Fruit fly (Drosophila melanogaster) whole organism, embryonic: Measurements from ENCODE around the gene mRpL4.

Experiments
- Atf6 ChIP-seq: fragments of 200-800 bp; sonication (Bioruptor generic); IDR thresholded peaks from 2 replicates; pipeline ENCODE4 v1.3.6; 2022; ENCODE audit warnings: missing biosample characterization, missing genetic modification characterization
- Awh ChIP-seq: fragments of 200-800 bp; sonication (Bioruptor generic); IDR thresholded peaks from 2 replicates; pipeline ENCODE4, ENCODE4 v1.3.6; 2022; ENCODE audit warnings: missing biosample characterization, missing genetic modification characterization
- BtbVII ChIP-seq: fragments of 200-800 bp; sonication (Bioruptor generic); optimal IDR thresholded peaks from 3 replicates; lab custom pipeline; 2017; ENCODE audit warnings: missing biosample characterization, mild to moderate bottlenecking, missing genetic modification characterization
- CG10979 ChIP-seq: fragments of 200-800 bp; sonication (Bioruptor generic); optimal IDR thresholded peaks from 2 replicates; lab custom pipeline; 2018; ENCODE audit warnings: missing biosample characterization, mild to moderate bottlenecking, missing genetic modification characterization, moderate library complexity
- CG11696 ChIP-seq: fragments of 200-800 bp; sonication (Bioruptor generic); IDR thresholded peaks from 2 replicates; pipeline ENCODE4 v1.3.6; 2022; ENCODE audit warnings: missing biosample characterization, missing genetic modification characterization
- CG15269 ChIP-seq: fragments of 200-800 bp; sonication (Bioruptor generic); optimal IDR thresholded peaks from 2 replicates; lab custom pipeline; 2018; ENCODE audit warnings: missing biosample characterization, mild to moderate bottlenecking, missing genetic modification characterization, moderate library complexity
- CG15479 ChIP-seq: fragments of 200-800 bp; sonication (Bioruptor generic); optimal IDR thresholded peaks from 3 replicates; lab custom pipeline; 2019; ENCODE audit warnings: missing biosample characterization, mild to moderate bottlenecking, missing genetic modification characterization, moderate library complexity
- CG15696 ChIP-seq: fragments of 200-800 bp; sonication (Bioruptor generic); optimal IDR thresholded peaks from 2 replicates; lab custom pipeline; 2019; ENCODE audit warnings: missing biosample characterization, mild to moderate bottlenecking, missing genetic modification characterization, moderate library complexity
- CG17568 ChIP-seq: fragments of 200-800 bp; sonication (Bioruptor generic); optimal IDR thresholded peaks from 2 replicates; lab custom pipeline; 2018; ENCODE audit warnings: missing biosample characterization, mild to moderate bottlenecking, missing genetic modification characterization, moderate library complexity
- CG4328 ChIP-seq: fragments of 200-800 bp; sonication (Bioruptor generic); optimal IDR thresholded peaks from 3 replicates; lab custom pipeline; 2017; ENCODE audit warnings: missing biosample characterization, missing genetic modification reagents, missing genetic modification characterization
- CG4707 ChIP-seq: fragments of 200-800 bp; sonication (Bioruptor generic); optimal IDR thresholded peaks from 2 replicates; lab custom pipeline; 2018; ENCODE audit warnings: missing biosample characterization, mild to moderate bottlenecking, missing genetic modification characterization, moderate library complexity
- CG6854 ChIP-seq: fragments of 200-800 bp; sonication (Bioruptor generic); optimal IDR thresholded peaks from 3 replicates; lab custom pipeline; 2017; ENCODE audit warnings: missing biosample characterization, mild to moderate bottlenecking, missing genetic modification characterization
- CG8290 ChIP-seq, 3 experiments: fragments of 200-800 bp; sonication (Bioruptor generic); optimal IDR thresholded peaks; 2 replicates each; lab custom pipeline; 2016 to 2019; ENCODE audit warnings: missing biosample characterization in 3 of 3, missing genetic modification characterization in 3 of 3, mild to moderate bottlenecking in 2 of 3, moderate library complexity in 1 of 3
- CG8765 ChIP-seq: fragments of 200-800 bp; sonication (Bioruptor generic); IDR thresholded peaks from 2 replicates; pipeline ENCODE4 v1.3.6; 2022; ENCODE audit warnings: missing biosample characterization, missing genetic modification characterization
- CG9609 ChIP-seq: fragments of 200-800 bp; sonication (Bioruptor generic); optimal IDR thresholded peaks from 3 replicates; lab custom pipeline; 2016; ENCODE audit warnings: missing biosample characterization, missing genetic modification characterization
- CG9797 ChIP-seq: fragments of 200-800 bp; sonication (Bioruptor generic); optimal IDR thresholded peaks from 3 replicates; lab custom pipeline; 2018; ENCODE audit warnings: missing biosample characterization, mild to moderate bottlenecking, missing genetic modification characterization
- CHES-1-like ChIP-seq: fragments of 200-800 bp; sonication (Bioruptor generic); optimal IDR thresholded peaks from 2 replicates; lab custom pipeline; 2016; ENCODE audit warnings: missing biosample characterization, missing genetic modification characterization
- Dll ChIP-seq: fragments of 200-800 bp; sonication (Bioruptor generic); IDR thresholded peaks from 4 replicates; pipeline ENCODE4 v1.3.6; 2022; ENCODE audit warnings: missing biosample characterization, missing genetic modification characterization; ENCODE audit not compliant: partially characterized antibody
- Doc2 ChIP-seq: fragments of 200-800 bp; sonication (Bioruptor generic); IDR thresholded peaks from 2 replicates; pipeline ENCODE4 v1.3.6; 2022; ENCODE audit warnings: missing biosample characterization, missing genetic modification characterization
- Elba2 ChIP-seq: fragments of 200-800 bp; sonication (Bioruptor generic); optimal IDR thresholded peaks from 3 replicates; lab custom pipeline; 2016; ENCODE audit warnings: missing biosample characterization, missing genetic modification characterization
- HLH3B ChIP-seq: fragments of 200-800 bp; sonication (Bioruptor generic); IDR thresholded peaks from 2 replicates; pipeline ENCODE4 v1.3.6; 2022; ENCODE audit warnings: missing biosample characterization, missing genetic modification characterization
- Lhr ChIP-seq: fragments of 200-800 bp; sonication (Bioruptor generic); optimal IDR thresholded peaks from 3 replicates; lab custom pipeline; 2017; ENCODE audit warnings: mild to moderate bottlenecking, missing biosample characterization, missing genetic modification reagents, missing genetic modification characterization
- MBD-R2 ChIP-seq: fragments of 200-800 bp; sonication (Bioruptor generic); IDR thresholded peaks from 2 replicates; pipeline ENCODE4 v1.3.6; 2022; ENCODE audit warnings: missing biosample characterization, missing genetic modification characterization
- NC2α ChIP-seq: fragments of 200-800 bp; sonication (Bioruptor generic); optimal IDR thresholded peaks from 2 replicates; lab custom pipeline; 2016; ENCODE audit warnings: missing biosample characterization, missing genetic modification characterization
- NfI ChIP-seq: fragments of 200-800 bp; sonication (Bioruptor generic); optimal IDR thresholded peaks from 3 replicates; lab custom pipeline; 2018; ENCODE audit warnings: missing biosample characterization, mild to moderate bottlenecking, missing genetic modification characterization, moderate library complexity
- PHDP ChIP-seq: fragments of 200-800 bp; sonication (Bioruptor generic); optimal IDR thresholded peaks from 3 replicates; lab custom pipeline; 2018; ENCODE audit warnings: missing biosample characterization, mild to moderate bottlenecking, missing genetic modification characterization, moderate library complexity
- Pdp1 ChIP-seq, 2 experiments: fragments of 200-800 bp; sonication (Bioruptor generic); optimal IDR thresholded peaks; 3 replicates each; lab custom pipeline; 2016; ENCODE audit warnings: missing biosample characterization in 2 of 2, missing genetic modification characterization in 2 of 2, mild to moderate bottlenecking in 1 of 2, moderate library complexity in 1 of 2
- Rx ChIP-seq: fragments of 200-800 bp; sonication (Bioruptor generic); IDR thresholded peaks from 2 replicates; pipeline ENCODE4 v1.3.6; 2022; ENCODE audit warnings: missing biosample characterization, missing genetic modification characterization
- bcd ChIP-seq: fragments of 200-800 bp; sonication (Bioruptor generic); optimal IDR thresholded peaks from 2 replicates; lab custom pipeline; 2017; ENCODE audit warnings: missing biosample characterization, mild to moderate bottlenecking, missing genetic modification characterization
- bowl ChIP-seq: fragments of 200-800 bp; sonication (Bioruptor generic); IDR thresholded peaks from 2 replicates; pipeline ENCODE4 v1.3.6; 2022; ENCODE audit warnings: missing biosample characterization, missing genetic modification characterization
- caup ChIP-seq: fragments of 200-800 bp; sonication (Bioruptor generic); optimal IDR thresholded peaks from 3 replicates; lab custom pipeline; 2017; ENCODE audit warnings: missing biosample characterization, mild to moderate bottlenecking, missing genetic modification characterization, moderate library complexity; ENCODE audit not compliant: severe bottlenecking
- crc ChIP-seq: fragments of 200-800 bp; sonication (Bioruptor generic); optimal IDR thresholded peaks from 2 replicates; lab custom pipeline; 2016; ENCODE audit warnings: missing biosample characterization, missing genetic modification characterization
- crp ChIP-seq, 2 experiments: fragments of 200-800 bp; sonication (Bioruptor generic); optimal IDR thresholded peaks; 2 replicates in 1 of 2; 3 replicates in 1 of 2; lab custom pipeline; 2017; ENCODE audit warnings: missing biosample characterization in 2 of 2, missing genetic modification characterization in 2 of 2, mild to moderate bottlenecking in 1 of 2, moderate library complexity in 1 of 2
- esg ChIP-seq: fragments of 200-800 bp; sonication (Bioruptor generic); conservative IDR thresholded peaks from 2 replicates; pipeline ENCODE4 v1.3.6; 2022; ENCODE audit warnings: missing biosample characterization, missing genetic modification characterization
- eve ChIP-seq, 2 experiments: fragments of >200 bp; optimal IDR thresholded peaks; 2 replicates each; lab custom pipeline; 2017; ENCODE audit warnings: missing biosample characterization in 2 of 2, missing genetic modification characterization in 2 of 2
- gcm ChIP-seq: fragments of 200-800 bp; sonication (Bioruptor generic); optimal IDR thresholded peaks from 2 replicates; lab custom pipeline; 2019; ENCODE audit warnings: missing biosample characterization, mild to moderate bottlenecking, missing genetic modification characterization, moderate library complexity
- gt ChIP-seq: fragments of 200-800 bp; sonication (Bioruptor generic); IDR thresholded peaks from 2 replicates; pipeline ENCODE4 v1.3.6; 2022; ENCODE audit warnings: missing biosample characterization, missing genetic modification characterization
- hb ChIP-seq: fragments of 200-800 bp; sonication (Bioruptor generic); IDR thresholded peaks from 3 replicates; pipeline ENCODE4 v1.3.6; 2022; ENCODE audit warnings: missing biosample characterization, missing genetic modification characterization; ENCODE audit not compliant: partially characterized antibody
- hkb ChIP-seq, 2 experiments: fragments of 200-800 bp in 1 of 2; fragments of >200 bp in 1 of 2; sonication (Bioruptor generic) in 1 of 2; IDR thresholded peaks in 1 of 2; optimal IDR thresholded peaks in 1 of 2; 2 replicates each; pipeline versions ENCODE4 v1.3.6 to Lab custom; 2017 to 2022; ENCODE audit warnings: missing biosample characterization in 1 of 2, missing genetic modification characterization in 1 of 2
- nerfin-1 ChIP-seq: fragments of 200-800 bp; sonication (Bioruptor generic); optimal IDR thresholded peaks from 3 replicates; lab custom pipeline; 2019; ENCODE audit warnings: missing biosample characterization, mild to moderate bottlenecking, missing genetic modification characterization, moderate library complexity
- oc ChIP-seq: fragments of 200-800 bp; sonication (Bioruptor generic); optimal IDR thresholded peaks from 2 replicates; lab custom pipeline; 2018; ENCODE audit warnings: missing biosample characterization, mild to moderate bottlenecking, missing genetic modification characterization, moderate library complexity
- pb ChIP-seq: fragments of 200-800 bp; sonication (Bioruptor generic); optimal IDR thresholded peaks from 3 replicates; lab custom pipeline; 2016; ENCODE audit warnings: missing biosample characterization, missing genetic modification characterization
- prd ChIP-seq, 3 experiments: fragments of >200 bp in 2 of 3; fragments of 200-800 bp in 1 of 3; sonication (Bioruptor generic) in 1 of 3; optimal IDR thresholded peaks in 2 of 3; IDR thresholded peaks in 1 of 3; 2 replicates in 2 of 3; 3 replicates in 1 of 3; pipeline versions ENCODE4 v1.3.6 to Lab custom; 2017 to 2022; ENCODE audit warnings: missing biosample characterization in 1 of 3, missing genetic modification characterization in 1 of 3
- pum ChIP-seq: fragments of 200-800 bp; sonication (Bioruptor generic); optimal IDR thresholded peaks from 2 replicates; lab custom pipeline; 2016; ENCODE audit warnings: missing biosample characterization, missing genetic modification characterization
- salm ChIP-seq: fragments of 200-800 bp; sonication (Bioruptor generic); optimal IDR thresholded peaks from 2 replicates; lab custom pipeline; 2018; ENCODE audit warnings: missing biosample characterization, mild to moderate bottlenecking, missing genetic modification characterization
- vvl ChIP-seq: fragments of 200-800 bp; sonication (Bioruptor generic); IDR thresholded peaks from 2 replicates; pipeline ENCODE4 v1.3.6; 2022; ENCODE audit warnings: missing biosample characterization, missing genetic modification characterization

mRpL4 gene

DNA sequence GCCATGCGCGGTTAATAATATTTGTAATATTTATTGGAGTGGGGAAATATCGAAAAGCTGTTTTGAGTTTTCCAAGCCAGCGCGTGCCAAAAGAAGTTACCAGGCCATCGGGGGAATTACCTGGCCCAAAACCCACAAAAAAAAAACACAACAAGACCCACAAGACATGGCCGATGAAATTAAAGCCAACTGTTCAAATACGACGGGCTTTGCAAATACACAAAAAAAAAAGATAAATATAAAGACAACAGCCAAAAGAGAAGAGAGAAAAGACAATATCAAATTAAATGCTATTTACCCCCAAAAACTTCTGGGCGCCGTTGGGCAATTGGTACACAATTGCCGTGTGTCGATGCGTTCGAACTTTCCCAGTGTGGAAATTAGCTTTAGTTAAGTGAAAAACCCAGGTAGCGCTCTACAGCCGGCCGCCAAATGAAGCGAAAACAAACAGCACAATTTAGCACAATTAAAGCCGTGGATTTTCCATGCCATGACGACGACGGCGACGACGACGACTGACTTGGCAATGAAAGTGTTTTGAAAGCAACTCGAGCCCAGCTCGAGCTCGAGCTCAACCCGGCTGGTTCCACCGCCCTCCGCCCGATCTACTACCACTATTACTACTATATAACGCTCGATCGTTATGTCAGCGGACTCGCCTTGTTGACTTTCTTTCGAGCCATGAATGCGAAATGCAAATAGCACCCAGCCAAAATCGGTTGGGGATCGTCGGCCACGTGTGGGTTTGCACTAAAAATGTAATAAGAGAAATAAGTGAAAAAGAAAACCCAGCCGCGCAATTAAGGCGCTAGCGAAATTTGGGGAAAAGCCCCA lies 10.9 kb downstream of the mRpL4 start (continued):
- TF ChIP-seq Dll (GFP tag; lab: Robert Waterston, UW) (no peak), Atf6 (peak; percentile 71), MBD-R2 (GFP tag; lab: Robert Waterston, UW) (no peak; the same call in 1 of the 2 replicates), hkb (optimal IDR thresholded peaks at IDR 0.05; lab: Kevin White, UChicago) (no peak), hkb (GFP tag; IDR thresholded peaks at IDR 0.05; lab: Robert Waterston, UW) (peak; percentile 57), CG17568 (GFP tag; lab: Kevin White, UChicago) (peak; percentile 67), CG10979 (no peak), pb (GFP tag; lab: Kevin White, UChicago) (no peak), Rx (no peak), Doc2 (no peak), eve (GFP tag; optimal IDR thresholded peaks at IDR 0.05; lab: Kevin White, UChicago) (peak in 1 of 2 experiments; percentile 34), PHDP (tag; lab: Kevin White, UChicago) (peak; percentile 65), BtbVII (GFP tag; lab: Kevin White, UChicago) (peak; percentile 63), CG8765 (GFP tag; lab: Robert Waterston, UW) (no peak), bowl (GFP tag; lab: Robert Waterston, UW) (peak; percentile 4; the same call in 1 of the 2 replicates), CHES-1-like (GFP tag; lab: Kevin White, UChicago) (peak; percentile 11), nerfin-1 (tag; lab: Kevin White, UChicago) (peak; percentile 28), NC2α (GFP tag; lab: Kevin White, UChicago) (peak; percentile 10), esg (GFP tag; lab: Robert Waterston, UW) (no peak), gcm (GFP tag; lab: Kevin White, UChicago) (peak; percentile 8), CG15479 (GFP tag; lab: Kevin White, UChicago) (no peak), CG9609 (GFP tag; lab: Kevin White, UChicago) (no peak), Elba2 (GFP tag; lab: Kevin White, UChicago) (no peak), vvl (GFP tag; lab: Robert Waterston, UW) (peak; percentile 19; the same call in 1 of the 2 replicates), hb (GFP tag; lab: Robert Waterston, UW) (no peak), Awh (GFP tag; lab: Robert Waterston, UW) (peak; percentile 77), CG11696 (GFP tag; lab: Robert Waterston, UW) (peak; percentile 56; the same call in 1 of the 2 replicates), CG8290 (GFP tag; optimal IDR thresholded peaks at IDR 0.05; lab: Kevin White, UChicago) (no peak), CG8290 (tag; optimal IDR thresholded peaks at IDR 0.05; lab: Kevin White, UChicago) (peak in 1 of 2 experiments; percentile 35), gt (GFP tag; lab: Robert Waterston, UW) (no peak), CG4328 (peak; percentile 40), pum (GFP tag; lab: Kevin White, UChicago) (no peak), NfI (no peak), Lhr (GFP tag; lab: Kevin White, UChicago) (peak; percentile 10), CG6854 (no peak), CG15696 (tag; lab: Kevin White, UChicago) (no peak), CG9797 (GFP tag; lab: Kevin White, UChicago) (no peak), crp (GFP tag; optimal IDR thresholded peaks at IDR 0.05; lab: Kevin White, UChicago) (no peak), CG4707 (GFP tag; lab: Kevin White, UChicago) (peak; percentile 54), HLH3B (peak; percentile 57; the same call in 1 of the 2 replicates), Pdp1 (GFP tag; optimal IDR thresholded peaks at IDR 0.05; lab: Kevin White, UChicago) (peak; percentile 14 to 53), oc (no peak), salm (tag; lab: Kevin White, UChicago) (peak; percentile 19), crc (GFP tag; lab: Kevin White, UChicago) (peak; percentile 55), CG15269 (tag; lab: Kevin White, UChicago) (peak; percentile 43), caup (GFP tag; lab: Kevin White, UChicago) (peak; percentile 84), bcd (peak; percentile 6), prd (optimal IDR thresholded peaks at IDR 0.05; lab: Kevin White, UChicago) (no peak), prd (GFP tag; IDR thresholded peaks at IDR 0.05; lab: Robert Waterston, UW) (no peak)
